Fruit fly (Drosophila melanogaster) whole organism, pupa: ENCODE results near the gene qtc.

ENCODE experiments used
- CG10348 ChIP-seq: fragments of 200-800 bp; sonication (Bioruptor generic); IDR thresholded peaks from 2 replicates; pipeline ENCODE4 v1.3.6; 2022; ENCODE audit warnings: missing biosample characterization, missing genetic modification characterization
- CG15710 ChIP-seq: fragments of 200-800 bp; sonication (Bioruptor generic); optimal IDR thresholded peaks from 2 replicates; lab custom pipeline; 2018; ENCODE audit warnings: missing biosample characterization, mild to moderate bottlenecking, missing genetic modification characterization, moderate library complexity
- CG17806 ChIP-seq: fragments of 200-800 bp; sonication (Bioruptor generic); optimal IDR thresholded peaks from 2 replicates; lab custom pipeline; 2018; ENCODE audit warnings: missing biosample characterization, mild to moderate bottlenecking, missing genetic modification characterization, moderate library complexity
- CG32121 ChIP-seq: fragments of 200-800 bp; sonication (Bioruptor generic); IDR thresholded peaks from 2 replicates; pipeline ENCODE4 v1.3.6; 2022; ENCODE audit warnings: missing biosample characterization, missing genetic modification characterization
- CG34367 ChIP-seq: fragments of 200-800 bp; sonication (Bioruptor generic); optimal IDR thresholded peaks from 2 replicates; lab custom pipeline; 2018; ENCODE audit warnings: missing biosample characterization, mild to moderate bottlenecking, missing genetic modification characterization
- CG4496 ChIP-seq: fragments of 200-800 bp; sonication (Bioruptor generic); IDR thresholded peaks from 3 replicates; pipeline ENCODE4 v1.3.6; 2022; ENCODE audit warnings: missing biosample characterization, missing genetic modification characterization
- CG8159 ChIP-seq: fragments of 200-800 bp; sonication (Bioruptor generic); optimal IDR thresholded peaks from 3 replicates; lab custom pipeline; 2018; ENCODE audit warnings: missing biosample characterization, mild to moderate bottlenecking, missing genetic modification characterization, moderate library complexity
- EcR ChIP-seq: fragments of 200-800 bp; sonication (Bioruptor generic); optimal IDR thresholded peaks from 3 replicates; lab custom pipeline; 2019; ENCODE audit warnings: missing biosample characterization, missing genetic modification characterization, mild to moderate bottlenecking, moderate library complexity, missing genetic modification reagents
- Ets98B ChIP-seq: fragments of 200-800 bp; sonication (Bioruptor generic); IDR thresholded peaks from 2 replicates; pipeline ENCODE4 v1.3.6; 2022; ENCODE audit warnings: missing biosample characterization, missing genetic modification characterization
- Pif1A ChIP-seq: fragments of 200-800 bp; sonication (Bioruptor generic); optimal IDR thresholded peaks from 3 replicates; lab custom pipeline; 2016; ENCODE audit warnings: missing biosample characterization, missing genetic modification characterization
- Pif1B ChIP-seq: fragments of 200-800 bp; sonication (Bioruptor generic); optimal IDR thresholded peaks from 3 replicates; lab custom pipeline; 2016; ENCODE audit warnings: missing biosample characterization, missing genetic modification characterization
- Snoo ChIP-seq: fragments of 200-800 bp; sonication (Bioruptor generic); optimal IDR thresholded peaks from 3 replicates; lab custom pipeline; 2017; ENCODE audit warnings: missing biosample characterization, mild to moderate bottlenecking, missing genetic modification characterization, inconsistent platforms
- gl ChIP-seq: fragments of 200-800 bp; sonication (Bioruptor generic); optimal IDR thresholded peaks from 2 replicates; lab custom pipeline; 2018; ENCODE audit warnings: missing biosample characterization, mild to moderate bottlenecking, missing genetic modification characterization

DNA sequence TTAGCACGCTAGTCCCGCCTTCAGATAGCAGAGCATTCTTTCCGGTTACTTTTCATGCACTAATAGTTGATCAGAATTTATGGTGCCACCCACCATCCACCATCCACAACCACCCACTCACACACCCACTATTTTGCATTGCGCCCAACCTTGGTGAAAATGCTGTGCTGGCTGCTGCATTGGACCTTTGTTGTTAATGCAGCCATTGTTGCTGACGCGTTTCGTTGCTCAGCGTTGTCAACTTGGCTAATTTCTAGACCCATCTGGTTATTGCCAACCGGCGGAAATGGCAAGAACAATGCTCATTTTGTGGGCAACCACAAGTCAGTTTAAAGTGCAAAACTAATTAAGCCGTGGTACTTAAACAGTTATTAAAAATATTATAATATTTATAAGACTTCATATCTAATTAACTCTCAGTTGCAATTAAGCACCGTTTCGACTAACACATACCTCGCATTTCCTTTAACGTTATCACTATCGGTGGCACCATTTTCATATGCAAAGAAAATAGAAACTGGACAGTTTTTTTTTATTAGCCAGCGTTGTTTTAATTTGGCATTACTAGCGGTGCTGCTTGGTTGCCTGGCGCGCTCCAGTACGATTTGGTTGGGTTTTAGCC is 28.1 kb downstream of the qtc start:
- TF ChIP-seq Ets98B (GFP tag; lab: Robert Waterston, UW) (no peak), Pif1A (GFP tag; lab: Kevin White, UChicago) (no peak), CG10348 (GFP tag; lab: Robert Waterston, UW) (no peak), CG17806 (tag; lab: Kevin White, UChicago) (no peak), CG4496 (GFP tag; lab: Robert Waterston, UW) (no peak), CG34367 (tag; lab: Kevin White, UChicago) (no peak), EcR (GFP tag; lab: Kevin White, UChicago) (no peak), CG32121 (GFP tag; lab: Robert Waterston, UW) (no peak), Pif1B (no peak), Snoo (tag; lab: Kevin White, UChicago) (no peak), CG8159 (tag; lab: Kevin White, UChicago) (no peak), gl (tag; lab: Kevin White, UChicago) (no peak), CG15710 (tag; lab: Kevin White, UChicago) (no peak)
